Worm (Caenorhabditis elegans) whole organism, L3 larva: ENCODE results near the gene amx-1.

Source experiments
- R02D3.7 ChIP-seq: fragments of 150-350 bp; optimal IDR thresholded peaks from 2 replicates; lab custom pipeline; 2014; ENCODE audit warnings: missing biosample characterization, missing genetic modification characterization
- ZK546.5 ChIP-seq: sonication (generic microtip); optimal IDR thresholded peaks from 2 replicates; lab custom pipeline; 2017; ENCODE audit warnings: missing biosample characterization, missing genetic modification characterization
- aly-2 ChIP-seq: fragments of 150-350 bp; optimal IDR thresholded peaks from 2 replicates; lab custom pipeline; 2014; ENCODE audit warnings: missing biosample characterization, missing genetic modification characterization
- ama-1 ChIP-seq: fragments of 150-350 bp; optimal IDR thresholded peaks from 2 replicates; lab custom pipeline; 2018
- ceh-16 ChIP-seq: sonication (generic microtip); optimal IDR thresholded peaks from 2 replicates; lab custom pipeline; 2017; ENCODE audit warnings: missing biosample characterization, missing genetic modification characterization
- ceh-28 ChIP-seq: fragments of 150-350 bp; optimal IDR thresholded peaks from 2 replicates; lab custom pipeline; 2014; ENCODE audit warnings: missing biosample characterization, missing genetic modification reagents, missing genetic modification characterization
- ceh-82 ChIP-seq: fragments of 150-350 bp; optimal IDR thresholded peaks from 2 replicates; lab custom pipeline; 2014; ENCODE audit warnings: missing biosample characterization, missing genetic modification characterization
- ceh-9 ChIP-seq: sonication (generic microtip); optimal IDR thresholded peaks from 2 replicates; lab custom pipeline; 2018; ENCODE audit warnings: missing biosample characterization, missing genetic modification characterization
- daf-12 ChIP-seq: fragments of 150-350 bp; optimal IDR thresholded peaks from 2 replicates; lab custom pipeline; 2014; ENCODE audit warnings: missing biosample characterization, missing genetic modification reagents, missing genetic modification characterization
- egl-27 ChIP-seq: sonication (generic microtip); optimal IDR thresholded peaks from 4 replicates; lab custom pipeline; 2017; ENCODE audit warnings: missing biosample characterization, missing genetic modification reagents, missing genetic modification characterization
- egl-5 ChIP-seq: fragments of 150-350 bp; optimal IDR thresholded peaks from 2 replicates; lab custom pipeline; 2017; ENCODE audit warnings: missing biosample characterization, missing genetic modification reagents, missing genetic modification characterization, inconsistent platforms
- elt-1 ChIP-seq: fragments of 150-350 bp; optimal IDR thresholded peaks from 2 replicates; lab custom pipeline; 2014; ENCODE audit warnings: missing biosample characterization, missing genetic modification characterization
- elt-2 ChIP-seq: sonication (generic microtip); optimal IDR thresholded peaks from 2 replicates; lab custom pipeline; 2016; ENCODE audit warnings: missing genetic modification reagents, mild to moderate bottlenecking, missing genetic modification characterization, missing compliant biosample characterization
- elt-3 ChIP-seq, 3 experiments: fragments of 150-350 bp in 1 of 3; sonication (generic microtip) in 2 of 3; optimal IDR thresholded peaks; 2 replicates in 2 of 3; 4 replicates in 1 of 3; lab custom pipeline; 2014 to 2017; ENCODE audit warnings: missing biosample characterization in 3 of 3, missing genetic modification characterization in 3 of 3
- eor-1 ChIP-seq, 2 experiments: fragments of 150-350 bp; optimal IDR thresholded peaks; 2 replicates each; lab custom pipeline; 2014 to 2018; ENCODE audit warnings: missing biosample characterization in 2 of 2, missing genetic modification characterization in 2 of 2
- fkh-10 ChIP-seq: sonication (generic microtip); optimal IDR thresholded peaks from 2 replicates; lab custom pipeline; 2017; ENCODE audit warnings: missing biosample characterization, missing genetic modification reagents, missing genetic modification characterization
- fos-1 ChIP-seq: fragments of 150-350 bp; optimal IDR thresholded peaks from 2 replicates; lab custom pipeline; 2014; ENCODE audit warnings: missing biosample characterization, missing genetic modification characterization
- hmg-11 ChIP-seq: sonication (generic microtip); optimal IDR thresholded peaks from 2 replicates; lab custom pipeline; 2016; ENCODE audit warnings: missing genetic modification characterization, missing compliant biosample characterization
- lin-15B ChIP-seq: fragments of 150-350 bp; optimal IDR thresholded peaks from 2 replicates; lab custom pipeline; 2014; ENCODE audit warnings: missing biosample characterization, missing genetic modification characterization
- lin-39 ChIP-seq: fragments of 150-350 bp; optimal IDR thresholded peaks from 2 replicates; lab custom pipeline; 2018; ENCODE audit warnings: missing biosample characterization, missing genetic modification reagents, missing genetic modification characterization
- lsy-12 ChIP-seq: sonication (generic microtip); optimal IDR thresholded peaks from 2 replicates; lab custom pipeline; 2016; ENCODE audit warnings: mild to moderate bottlenecking, missing genetic modification characterization, missing compliant biosample characterization
- mdl-1 ChIP-seq: fragments of 150-350 bp; optimal IDR thresholded peaks from 2 replicates; lab custom pipeline; 2014; ENCODE audit warnings: missing biosample characterization, missing genetic modification characterization
- mml-1 ChIP-seq: fragments of 150-350 bp; sonication (generic microtip); optimal IDR thresholded peaks from 3 replicates; lab custom pipeline; 2014; ENCODE audit warnings: missing biosample characterization, missing genetic modification characterization
- nfya-1 ChIP-seq: sonication (generic microtip); optimal IDR thresholded peaks from 2 replicates; lab custom pipeline; 2017; ENCODE audit warnings: missing genetic modification characterization, mild to moderate bottlenecking, missing compliant biosample characterization, antibody characterized with exemption, moderate library complexity; ENCODE audit not compliant: insufficient read depth
- nhr-11 ChIP-seq: fragments of 150-350 bp; optimal IDR thresholded peaks from 2 replicates; lab custom pipeline; 2014; ENCODE audit warnings: missing biosample characterization, missing genetic modification characterization
- nhr-12 ChIP-seq: fragments of 150-350 bp; optimal IDR thresholded peaks from 2 replicates; lab custom pipeline; 2014; ENCODE audit warnings: missing biosample characterization, missing genetic modification characterization
- nhr-23 ChIP-seq: fragments of 150-350 bp; optimal IDR thresholded peaks from 2 replicates; lab custom pipeline; 2014; ENCODE audit warnings: missing biosample characterization, missing genetic modification reagents, missing genetic modification characterization
- nhr-25 ChIP-seq: sonication (generic microtip); optimal IDR thresholded peaks from 2 replicates; lab custom pipeline; 2017; ENCODE audit warnings: missing biosample characterization, missing genetic modification characterization
- nhr-28 ChIP-seq: fragments of 150-350 bp; optimal IDR thresholded peaks from 2 replicates; lab custom pipeline; 2014; ENCODE audit warnings: missing biosample characterization, missing genetic modification characterization
- nhr-43 ChIP-seq: sonication (generic microtip); optimal IDR thresholded peaks from 2 replicates; lab custom pipeline; 2016; ENCODE audit warnings: mild to moderate bottlenecking, missing genetic modification characterization, missing compliant biosample characterization; ENCODE audit not compliant: poor library complexity, severe bottlenecking
- nhr-67 ChIP-seq: fragments of 150-350 bp; optimal IDR thresholded peaks from 2 replicates; lab custom pipeline; 2014; ENCODE audit warnings: missing biosample characterization, missing genetic modification characterization
- nhr-76 ChIP-seq: fragments of 150-350 bp; sonication (generic microtip); optimal IDR thresholded peaks from 5 replicates; lab custom pipeline; 2014; ENCODE audit warnings: missing biosample characterization, missing genetic modification characterization
- nhr-77 ChIP-seq: fragments of 150-350 bp; optimal IDR thresholded peaks from 2 replicates; lab custom pipeline; 2014; ENCODE audit warnings: missing biosample characterization, missing genetic modification characterization
- pha-4 ChIP-seq: fragments of 150-350 bp; optimal IDR thresholded peaks from 2 replicates; lab custom pipeline; 2014; ENCODE audit warnings: missing biosample characterization, missing genetic modification reagents, missing genetic modification characterization
- sea-2 ChIP-seq: fragments of 150-350 bp; sonication (generic microtip); optimal IDR thresholded peaks from 4 replicates; lab custom pipeline; 2014; ENCODE audit warnings: missing biosample characterization, missing genetic modification reagents, missing genetic modification characterization
- skn-1 ChIP-seq: fragments of 150-350 bp; optimal IDR thresholded peaks from 2 replicates; lab custom pipeline; 2014; ENCODE audit warnings: missing biosample characterization, missing genetic modification characterization
- snpc-4 ChIP-seq: fragments of 150-350 bp; optimal IDR thresholded peaks from 2 replicates; lab custom pipeline; 2014; ENCODE audit warnings: missing biosample characterization, missing genetic modification characterization
- tbx-2 ChIP-seq: sonication (generic microtip); optimal IDR thresholded peaks from 2 replicates; lab custom pipeline; 2016; ENCODE audit warnings: mild to moderate bottlenecking, missing genetic modification characterization, missing compliant biosample characterization
- unc-62 ChIP-seq: fragments of 150-350 bp; sonication (generic microtip); optimal IDR thresholded peaks from 4 replicates; lab custom pipeline; 2014; ENCODE audit warnings: missing biosample characterization, missing genetic modification reagents, missing genetic modification characterization
- zag-1 ChIP-seq: fragments of 150-350 bp; optimal IDR thresholded peaks from 2 replicates; lab custom pipeline; 2014; ENCODE audit warnings: missing biosample characterization, missing genetic modification characterization
- ztf-11 ChIP-seq: fragments of 150-350 bp; optimal IDR thresholded peaks from 2 replicates; lab custom pipeline; 2014; ENCODE audit warnings: missing biosample characterization, missing genetic modification characterization
- ztf-4 ChIP-seq: fragments of 150-350 bp; optimal IDR thresholded peaks from 2 replicates; lab custom pipeline; 2014; ENCODE audit warnings: missing biosample characterization, missing genetic modification characterization

Gene amx-1

ce11 chrIII:3811375-3811924 is 10.8 kb upstream of the amx-1 start:
- TF ChIP-seq ztf-4 (tag; lab: Kevin White, UChicago) (no peak), ztf-11 (no peak), skn-1 (no peak), nhr-25 (tag; lab: Kevin White, UChicago) (peak; percentile 85), nhr-43 (tag; lab: Kevin White, UChicago) (peak; percentile 17), lsy-12 (tag; lab: Kevin White, UChicago) (no peak), ZK546.5 (tag; lab: Kevin White, UChicago) (no peak)

ce11 chrIII:3812369-3812993 is 9.7 kb upstream of the amx-1 start:
- TF ChIP-seq nhr-25 (tag; lab: Kevin White, UChicago) (peak; percentile 94), elt-1 (peak; percentile 38), nfya-1 (tag; lab: Kevin White, UChicago) (peak; percentile 62), snpc-4 (tag; lab: Kevin White, UChicago) (no peak), skn-1 (no peak), egl-5 (no peak), lin-39 (no peak), daf-12 (tag; lab: Kevin White, UChicago) (no peak), nhr-77 (no peak), elt-3 (tag; optimal IDR thresholded peaks at IDR 0.05; lab: Kevin White, UChicago) (peak in 1 of 3 experiments; percentile 25), ZK546.5 (tag; lab: Kevin White, UChicago) (no peak)
- TF ChIP-seq, all 47 proteins: peak for 4

- TF ChIP-seq elt-3 (tag; optimal IDR thresholded peaks at IDR 0.05; lab: Kevin White, UChicago) (no peak), R02D3.7 (tag; lab: Kevin White, UChicago) (no peak), ceh-9 (tag; lab: Kevin White, UChicago) (no peak), eor-1 (tag; optimal IDR thresholded peaks at IDR 0.05; lab: Kevin White, UChicago) (no peak), lin-15B (tag; lab: Kevin White, UChicago) (no peak), egl-27 (no peak), nhr-25 (tag; lab: Kevin White, UChicago) (no peak), nhr-12 (tag; lab: Kevin White, UChicago) (no peak), nhr-11 (no peak), sea-2 (GFP tag; lab: Kevin White, UChicago) (no peak), elt-2 (tag; lab: Kevin White, UChicago) (no peak), unc-62 (GFP tag; lab: Kevin White, UChicago) (no peak), ceh-16 (tag; lab: Kevin White, UChicago) (no peak), egl-5 (no peak), mdl-1 (tag; lab: Kevin White, UChicago) (no peak)
Measured at ce11 chrIII:3814421-3814820, 7.8 kb upstream of the amx-1 start.

- TF ChIP-seq tbx-2 (no peak), egl-27 (no peak), fkh-10 (GFP tag; lab: Kevin White, UChicago) (no peak), unc-62 (GFP tag; lab: Kevin White, UChicago) (no peak), zag-1 (no peak), elt-3 (tag; optimal IDR thresholded peaks at IDR 0.05; lab: Kevin White, UChicago) (no peak), aly-2 (tag; lab: Kevin White, UChicago) (no peak), fos-1 (tag; lab: Kevin White, UChicago) (no peak), R02D3.7 (tag; lab: Kevin White, UChicago) (no peak), ztf-4 (tag; lab: Kevin White, UChicago) (no peak), ama-1 (no peak), nhr-67 (tag; lab: Kevin White, UChicago) (no peak), skn-1 (no peak)
Measured at ce11 chrIII:3819579-3819978, 2.6 kb upstream of the amx-1 start, which contains the start of gene dpy-27. TSS of gene dpy-27 (minus strand) at chrIII:3819679.

ce11 chrIII:3820134-3820533 is 2.1 kb upstream of the amx-1 start:
- TF ChIP-seq zag-1 (no peak), unc-62 (GFP tag; lab: Kevin White, UChicago) (no peak), nhr-28 (no peak), ceh-82 (tag; lab: Kevin White, UChicago) (no peak), hmg-11 (tag; lab: Kevin White, UChicago) (peak; percentile 80), nhr-76 (tag; lab: Kevin White, UChicago) (no peak), fos-1 (tag; lab: Kevin White, UChicago) (no peak), elt-1 (no peak), R02D3.7 (tag; lab: Kevin White, UChicago) (peak; percentile 22), nhr-12 (tag; lab: Kevin White, UChicago) (no peak), skn-1 (peak; percentile 27), daf-12 (tag; lab: Kevin White, UChicago) (no peak), ceh-9 (tag; lab: Kevin White, UChicago) (no peak), lin-39 (peak; percentile 19), nhr-23 (peak; percentile 78), ceh-28 (tag; lab: Kevin White, UChicago) (no peak), nhr-77 (no peak), ceh-16 (tag; lab: Kevin White, UChicago) (no peak), mml-1 (tag; lab: Kevin White, UChicago) (no peak), fkh-10 (GFP tag; lab: Kevin White, UChicago) (no peak), lsy-12 (tag; lab: Kevin White, UChicago) (no peak), pha-4 (peak; percentile 77), elt-2 (tag; lab: Kevin White, UChicago) (peak; percentile 44), snpc-4 (tag; lab: Kevin White, UChicago) (peak; percentile 56), elt-3 (tag; optimal IDR thresholded peaks at IDR 0.05; lab: Kevin White, UChicago) (no peak)
